Worm (Caenorhabditis elegans): ENCODE measurements around the gene grl-23.

DNA sequence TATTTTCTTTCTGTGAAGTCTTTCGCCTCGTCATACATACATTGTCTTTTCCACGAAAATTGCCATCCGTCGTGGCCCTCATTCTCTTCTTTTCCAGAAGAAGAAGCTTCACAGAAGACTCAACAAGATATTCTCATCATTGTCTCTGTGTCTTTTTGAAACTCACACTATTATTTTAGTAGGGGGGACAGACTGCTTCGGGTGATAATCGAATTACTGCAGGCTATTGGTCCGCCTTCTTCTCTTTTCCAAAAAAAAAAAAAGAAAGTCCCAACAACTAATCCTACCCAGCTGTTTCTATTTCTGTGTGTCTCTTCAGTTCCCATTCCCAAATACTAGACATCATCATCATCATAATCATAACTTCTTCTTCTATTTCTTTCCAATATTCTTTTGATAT is 6.7 kb upstream of the grl-23 start:
- no peak for TF ChIP-seq fkh-10 (GFP tag; optimal IDR thresholded peaks at IDR 0.05)
- no peak for TF ChIP-seq nhr-11 (tag; optimal IDR thresholded peaks at IDR 0.05)
- TF ChIP-seq pag-3 (tag; optimal IDR thresholded peaks at IDR 0.05; ENCODE audit: borderline replicate concordance, insufficient read depth) = no peak
- no peak for TF ChIP-seq fkh-8 (tag; optimal IDR thresholded peaks at IDR 0.05)
- no peak for TF ChIP-seq unc-62 (GFP tag; optimal IDR thresholded peaks at IDR 0.05)
